Fruit fly (Drosophila melanogaster): ENCODE results near the gene CG9231.

The CG9231 gene

DNA sequence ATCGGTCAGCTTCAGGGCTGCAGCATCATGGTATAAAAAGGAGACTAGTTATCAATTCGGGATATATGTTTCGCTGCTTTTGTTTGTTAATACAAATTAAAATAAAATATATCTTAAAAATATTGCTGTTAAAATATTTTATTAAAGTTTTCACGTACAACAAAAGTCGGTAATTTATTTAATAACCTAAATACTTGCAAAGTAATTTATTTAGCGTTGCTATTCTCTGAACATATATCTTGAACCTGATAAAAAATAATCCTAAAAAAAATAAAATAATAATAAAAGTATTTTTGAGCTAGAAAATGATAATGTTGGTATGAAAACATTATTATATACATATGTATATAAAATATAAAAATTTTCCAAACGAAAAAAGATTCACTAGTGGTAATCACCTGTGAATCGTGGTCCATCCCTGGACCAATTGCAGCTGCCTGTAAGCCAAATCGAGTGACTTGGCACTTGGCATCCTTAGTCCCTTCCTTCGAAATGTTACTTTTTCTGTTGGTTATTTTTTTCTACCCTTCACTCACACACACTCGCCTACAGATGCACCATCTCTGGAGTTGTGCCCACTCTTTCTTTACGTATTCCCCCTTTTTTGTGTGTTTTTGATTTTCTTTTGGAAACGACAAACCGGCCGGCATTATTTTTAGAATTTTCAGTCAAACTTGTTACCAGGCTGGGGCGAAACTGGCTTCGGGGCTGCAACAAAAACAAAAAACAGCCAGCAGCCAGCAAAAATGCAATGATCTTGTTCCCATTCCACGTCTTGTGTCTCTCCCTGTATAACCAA, 28.4 kb downstream of the CG9231 start:
- TF ChIP-seq CG17801 (GFP tag; optimal IDR thresholded peaks at IDR 0.05; ENCODE audit: partially characterized antibody) = no peak

DNA sequence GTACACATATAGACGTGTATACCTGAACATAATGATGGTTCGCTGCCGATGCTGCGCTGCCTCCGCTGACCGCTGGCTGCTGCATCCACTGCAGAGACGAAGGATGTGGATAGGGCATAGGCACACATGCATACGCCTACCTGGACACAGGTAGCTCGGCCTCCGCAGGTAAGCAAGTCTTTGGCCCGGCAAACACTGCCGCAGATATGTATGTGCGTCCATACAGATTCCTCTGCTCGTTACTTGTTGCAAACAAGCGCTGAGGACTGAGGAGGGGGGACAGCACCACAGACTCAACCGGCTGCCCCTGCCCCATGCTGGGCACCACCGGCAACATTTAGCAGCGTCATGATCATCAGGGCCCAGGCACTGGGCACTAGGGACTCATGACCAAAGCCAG, 29.1 kb downstream of the CG9231 start:
- TF ChIP-seq CG17801 (GFP tag; optimal IDR thresholded peaks at IDR 0.05; ENCODE audit: partially characterized antibody) = no peak

DNA sequence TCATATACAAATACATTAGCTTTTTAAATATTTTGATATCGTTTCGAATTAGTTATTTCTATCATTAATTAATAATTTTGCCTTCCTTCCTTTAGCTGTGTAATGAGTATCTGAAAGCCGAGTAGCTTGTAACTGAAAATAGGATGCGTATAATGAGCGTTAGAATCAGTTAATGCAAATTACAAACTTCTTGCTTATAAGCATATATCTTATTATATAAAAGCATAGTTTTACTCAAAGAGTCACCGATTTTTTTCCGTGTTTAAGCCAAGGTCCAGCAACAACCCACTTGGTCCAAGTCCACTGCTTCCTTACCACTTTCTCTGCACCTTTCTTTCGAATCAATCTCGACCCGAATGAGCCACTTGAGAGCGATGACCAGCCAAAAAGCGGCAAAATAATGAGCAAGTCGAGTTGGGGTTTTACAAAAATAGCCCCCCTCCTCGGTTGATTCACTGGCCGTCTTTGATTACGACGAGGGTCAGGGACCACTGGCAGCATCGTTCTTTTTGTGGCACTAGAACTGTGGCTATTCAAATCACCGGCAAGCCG, 29.8 kb downstream of the CG9231 start:
- TF ChIP-seq CG17801 (GFP tag; optimal IDR thresholded peaks at IDR 0.05; ENCODE audit: partially characterized antibody) = no peak

DNA sequence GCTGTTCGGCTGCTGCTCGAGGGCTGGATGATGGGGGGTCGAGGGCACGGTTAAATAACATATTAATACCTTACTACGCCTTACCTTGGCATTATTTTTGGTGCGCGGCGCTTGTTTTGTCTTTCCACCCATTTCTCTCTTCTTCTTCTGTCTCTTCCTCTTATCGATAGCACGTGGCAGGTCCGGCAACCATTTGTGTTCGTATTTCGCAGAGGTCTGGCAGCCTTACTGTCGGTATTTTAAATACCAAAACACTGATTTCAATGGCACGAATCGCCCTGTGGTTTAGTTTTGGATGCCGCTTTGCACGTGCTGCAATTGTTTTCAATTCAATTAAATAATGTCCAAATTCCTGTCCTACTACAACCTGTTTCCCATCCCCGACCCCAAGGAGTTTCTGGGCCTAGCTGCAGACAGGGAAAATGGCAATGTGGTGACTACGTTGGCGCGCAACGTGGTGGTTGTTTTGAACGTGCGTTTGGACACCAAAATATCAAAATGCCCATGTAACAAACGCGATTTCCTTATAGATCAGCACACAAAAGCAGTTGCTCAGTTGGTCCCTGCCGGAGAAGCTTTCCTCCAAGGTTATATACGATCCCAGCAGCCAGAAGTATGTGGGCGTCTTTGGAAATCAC, 33.5 kb downstream of the CG9231 start, which contains the start of the genes Ltn1 and CG9300:
Gene Ltn1, minus strand, starts transcription at position 155 of the 638 bp plus-strand sequence.
Gene CG9300, plus strand, starts transcription at position 285 of the 638 bp plus-strand sequence.
- peak; percentile 27 for TF ChIP-seq CG17801 (GFP tag; optimal IDR thresholded peaks at IDR 0.05; ENCODE audit: partially characterized antibody)

DNA sequence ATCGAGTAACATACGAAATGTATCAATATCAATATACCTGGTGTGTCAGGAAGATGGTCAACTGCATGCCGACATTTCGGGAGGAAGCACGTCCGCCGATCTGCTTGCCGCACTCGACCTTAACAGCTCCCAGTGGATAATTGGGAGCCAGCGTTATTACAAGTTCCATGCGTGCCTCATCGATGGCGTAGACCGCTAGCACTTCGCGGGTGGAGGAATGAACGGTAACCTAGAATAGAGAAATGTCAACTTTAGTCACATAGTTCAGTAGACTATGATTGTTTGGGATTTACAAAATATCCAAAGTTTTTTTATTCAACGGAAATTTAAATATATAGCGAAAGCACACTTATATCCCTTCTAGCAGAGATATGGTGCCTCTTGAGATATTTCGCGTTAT, 41.0 kb downstream of the CG9231 start, which contains the start of the genes CG46435 and Rcd7:
Gene CG46435, plus strand, starts transcription at position 301 of the 400 bp plus-strand sequence.
Gene Rcd7, plus strand, starts transcription at position 301 of the 400 bp plus-strand sequence.
- TF ChIP-seq CG17801 (GFP tag; optimal IDR thresholded peaks at IDR 0.05; ENCODE audit: partially characterized antibody) = no peak

DNA sequence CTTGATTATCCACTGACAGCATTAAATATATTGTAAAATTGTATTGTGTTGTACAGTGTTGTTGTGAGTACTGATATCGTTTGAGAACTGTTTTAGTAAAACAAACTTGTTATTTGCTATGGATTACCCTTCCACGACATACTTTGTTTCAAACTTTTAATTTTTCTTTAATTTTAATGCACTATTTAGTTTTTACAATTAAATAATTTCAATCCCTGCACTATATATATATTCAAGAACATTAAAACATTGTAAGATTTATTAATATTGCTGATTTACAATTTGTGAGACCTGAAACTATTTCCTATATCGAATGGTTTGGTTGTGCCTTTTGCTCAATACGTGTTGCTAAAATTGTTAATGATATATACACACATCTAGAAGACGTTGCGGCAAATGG, 41.7 kb downstream of the CG9231 start, which contains the start of the genes CG46434 and Dred:
Gene CG46434, minus strand, starts transcription at position 101 of the 400 bp plus-strand sequence.
Gene Dred, minus strand, starts transcription at position 101 of the 400 bp plus-strand sequence.
- no peak for TF ChIP-seq CG17801 (GFP tag; optimal IDR thresholded peaks at IDR 0.05; ENCODE audit: partially characterized antibody)
